Fruit fly (Drosophila melanogaster): Measurements from ENCODE around the gene CG17376.

CG17376 gene

DNA sequence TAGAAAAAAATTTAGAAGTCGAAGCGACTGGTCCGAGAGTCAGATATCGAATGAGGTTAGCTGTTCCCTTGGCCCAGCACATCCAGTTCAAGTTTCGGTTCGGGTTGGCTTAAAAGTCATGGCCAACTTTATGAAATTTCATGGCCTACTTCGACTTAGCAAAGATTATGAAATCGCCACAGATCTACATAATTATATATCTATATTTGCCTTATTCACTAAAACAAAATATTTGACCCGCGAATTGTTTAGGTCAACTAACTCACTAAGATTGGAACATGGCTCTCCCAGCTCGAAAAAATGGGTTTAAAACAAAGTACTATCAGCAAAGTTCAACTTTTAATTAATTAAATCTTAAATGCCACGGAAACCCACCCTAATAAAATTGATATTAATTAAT is at the start of gene CG17376:
TSS of gene CG17376 (minus strand) at position 101 of the 400 bp plus-strand sequence.
- TF ChIP-seq Myc (optimal IDR thresholded peaks at IDR 0.05) (no peak), ttk (optimal IDR thresholded peaks at IDR 0.05) (no peak), Sin3A (optimal IDR thresholded peaks at IDR 0.05) (no peak), insv (optimal IDR thresholded peaks at IDR 0.05) (no peak), psq (optimal IDR thresholded peaks at IDR 0.05) (no peak), h (optimal IDR thresholded peaks at IDR 0.05) (no peak)

- TF ChIP-seq ttk (optimal IDR thresholded peaks at IDR 0.05) (no peak), Myc (optimal IDR thresholded peaks at IDR 0.05) (no peak), psq (optimal IDR thresholded peaks at IDR 0.05) (no peak), insv (optimal IDR thresholded peaks at IDR 0.05) (no peak), Sin3A (optimal IDR thresholded peaks at IDR 0.05) (no peak), h (optimal IDR thresholded peaks at IDR 0.05) (no peak)
These were observed 42.7 kb upstream of the CG17376 start for dm6 chr2L:6843434-6843833.

- TF ChIP-seq psq (optimal IDR thresholded peaks at IDR 0.05) (no peak), insv (optimal IDR thresholded peaks at IDR 0.05) (no peak), Myc (optimal IDR thresholded peaks at IDR 0.05) (no peak), Sin3A (optimal IDR thresholded peaks at IDR 0.05) (no peak), h (optimal IDR thresholded peaks at IDR 0.05) (no peak), ttk (optimal IDR thresholded peaks at IDR 0.05) (no peak)
These were observed 40.7 kb upstream of the CG17376 start for dm6 chr2L:6841349-6841748.

- no peak for TF ChIP-seq h (optimal IDR thresholded peaks at IDR 0.05)
- TF ChIP-seq insv (optimal IDR thresholded peaks at IDR 0.05), result no peak
- no peak for TF ChIP-seq Sin3A (optimal IDR thresholded peaks at IDR 0.05)
- no peak for TF ChIP-seq ttk (optimal IDR thresholded peaks at IDR 0.05)
- TF ChIP-seq psq (optimal IDR thresholded peaks at IDR 0.05), result no peak
- no peak for TF ChIP-seq Myc (optimal IDR thresholded peaks at IDR 0.05)
These were observed 37.1 kb upstream of the CG17376 start for dm6 chr2L:6837829-6838228.

DNA sequence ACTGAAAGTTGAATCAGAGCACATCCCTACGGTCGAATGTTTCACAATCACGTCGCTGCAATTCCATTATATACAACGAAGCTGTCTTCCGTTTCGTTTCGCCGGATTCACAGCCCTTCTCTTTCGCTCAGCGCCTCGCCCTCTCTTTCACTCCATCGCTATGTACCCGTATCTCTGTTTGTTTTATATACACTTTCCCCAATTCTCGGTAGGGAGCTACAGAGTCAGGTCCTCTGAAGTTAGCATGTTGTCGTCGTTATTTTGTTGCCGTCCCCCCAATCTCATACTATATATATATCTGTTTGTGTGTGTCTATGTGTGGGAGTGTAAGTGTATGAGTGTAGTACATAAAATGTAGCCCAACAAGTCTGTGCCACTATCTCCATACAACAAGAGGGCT is 35.4 kb upstream of the CG17376 start:
- no peak for TF ChIP-seq psq (optimal IDR thresholded peaks at IDR 0.05)
- TF ChIP-seq insv (optimal IDR thresholded peaks at IDR 0.05), result no peak
- TF ChIP-seq h (optimal IDR thresholded peaks at IDR 0.05), result no peak
- no peak for TF ChIP-seq Myc (optimal IDR thresholded peaks at IDR 0.05)
- no peak for TF ChIP-seq Sin3A (optimal IDR thresholded peaks at IDR 0.05)
- no peak for TF ChIP-seq ttk (optimal IDR thresholded peaks at IDR 0.05)

DNA sequence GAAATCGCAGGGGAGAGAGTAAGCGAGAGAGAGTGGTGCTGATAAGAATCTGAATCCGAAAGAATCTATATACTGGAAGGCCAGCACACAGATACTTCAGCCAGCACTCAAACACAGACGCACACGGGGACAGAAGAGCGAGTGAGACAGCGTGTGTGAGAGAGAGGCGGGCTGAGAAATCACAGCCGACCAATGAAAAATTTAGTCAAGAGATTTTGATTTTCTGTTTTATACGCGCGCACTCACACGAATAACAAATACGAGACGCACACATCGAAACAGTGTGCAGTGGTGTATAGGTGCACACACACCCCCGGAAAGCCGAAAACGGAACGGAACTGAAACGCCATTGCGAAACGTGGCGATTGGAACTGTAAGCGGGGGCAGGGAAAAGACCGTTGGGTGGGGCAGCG is 33.0 kb upstream of the CG17376 start:
- TF ChIP-seq h (optimal IDR thresholded peaks at IDR 0.05), result no peak
- no peak for TF ChIP-seq ttk (optimal IDR thresholded peaks at IDR 0.05)
- no peak for TF ChIP-seq Sin3A (optimal IDR thresholded peaks at IDR 0.05)
- TF ChIP-seq Myc (optimal IDR thresholded peaks at IDR 0.05), result no peak
- no peak for TF ChIP-seq insv (optimal IDR thresholded peaks at IDR 0.05)
- no peak for TF ChIP-seq psq (optimal IDR thresholded peaks at IDR 0.05)

DNA sequence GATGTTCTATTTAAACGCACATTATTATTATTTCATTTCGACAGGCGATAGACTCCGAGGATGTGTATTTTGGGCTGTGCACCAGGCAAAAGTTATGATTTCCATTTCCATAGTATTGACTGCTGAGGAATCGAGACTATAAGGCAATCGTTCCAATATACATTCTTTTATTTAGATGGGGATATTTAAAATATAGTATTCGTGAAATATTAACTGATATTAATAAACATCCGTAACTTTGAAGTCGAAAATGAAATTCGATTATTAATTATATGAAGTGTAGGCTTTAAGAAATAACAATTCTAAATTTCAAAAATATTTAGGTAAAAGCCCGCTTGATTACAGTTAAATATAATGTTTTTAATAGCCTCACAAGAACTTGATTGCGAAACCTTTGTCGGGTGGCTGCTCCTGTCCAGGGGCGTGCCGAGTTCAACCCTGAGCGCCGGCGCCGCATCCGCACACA is 29.6 kb upstream of the CG17376 start:
- TF ChIP-seq ttk (optimal IDR thresholded peaks at IDR 0.05), result no peak
- TF ChIP-seq h (optimal IDR thresholded peaks at IDR 0.05), result no peak
- no peak for TF ChIP-seq insv (optimal IDR thresholded peaks at IDR 0.05)
- no peak for TF ChIP-seq psq (optimal IDR thresholded peaks at IDR 0.05)
- TF ChIP-seq Sin3A (optimal IDR thresholded peaks at IDR 0.05), result no peak
- TF ChIP-seq Myc (optimal IDR thresholded peaks at IDR 0.05), result no peak

DNA sequence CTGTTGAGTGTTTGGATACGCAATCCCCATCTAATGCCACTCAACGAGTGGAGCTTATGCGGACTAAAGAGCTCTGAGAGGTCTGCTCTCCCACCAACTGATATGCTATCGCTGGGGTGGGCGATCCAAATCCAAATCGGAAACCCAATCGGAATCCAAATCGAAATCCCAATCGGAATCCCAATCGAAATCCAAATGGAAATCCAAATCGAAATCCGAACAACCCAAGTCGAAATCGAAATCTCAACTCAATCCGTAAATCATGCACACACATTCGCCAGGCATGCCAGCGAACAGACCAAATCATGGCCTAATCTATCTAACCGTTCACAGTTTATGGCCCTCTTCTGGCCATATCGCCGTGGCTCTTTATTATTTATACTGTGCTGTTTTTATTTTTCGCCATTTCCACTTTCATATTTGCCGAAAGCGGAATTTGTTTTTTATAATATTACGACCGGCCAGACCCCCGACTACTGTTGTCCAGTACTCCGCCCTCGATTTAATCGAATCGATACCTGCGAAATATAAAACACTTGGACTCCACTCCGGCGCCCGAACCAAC is 26.9 kb upstream of the CG17376 start:
- TF ChIP-seq h (optimal IDR thresholded peaks at IDR 0.05) (no peak), psq (optimal IDR thresholded peaks at IDR 0.05) (no peak), insv (optimal IDR thresholded peaks at IDR 0.05) (no peak), Myc (optimal IDR thresholded peaks at IDR 0.05) (no peak), Sin3A (optimal IDR thresholded peaks at IDR 0.05) (no peak), ttk (optimal IDR thresholded peaks at IDR 0.05) (no peak)

- TF ChIP-seq Sin3A (optimal IDR thresholded peaks at IDR 0.05), result no peak
These were observed 25.6 kb upstream of the CG17376 start for dm6 chr2L:6826298-6826697.

dm6 chr2L:6822044-6822443 is 21.4 kb upstream of the CG17376 start:
- TF ChIP-seq ttk (optimal IDR thresholded peaks at IDR 0.05) (no peak), h (optimal IDR thresholded peaks at IDR 0.05) (no peak), psq (optimal IDR thresholded peaks at IDR 0.05) (no peak), Sin3A (optimal IDR thresholded peaks at IDR 0.05) (no peak), Myc (optimal IDR thresholded peaks at IDR 0.05) (no peak), insv (optimal IDR thresholded peaks at IDR 0.05) (no peak)

dm6 chr2L:6821631-6822030 is 20.9 kb upstream of the CG17376 start, which contains the start of gene sens-2:
sens-2 (plus strand) TSS chr2L:6821934.
- TF ChIP-seq ttk (optimal IDR thresholded peaks at IDR 0.05) (no peak), psq (optimal IDR thresholded peaks at IDR 0.05) (no peak), Sin3A (optimal IDR thresholded peaks at IDR 0.05) (no peak), h (optimal IDR thresholded peaks at IDR 0.05) (no peak)

DNA sequence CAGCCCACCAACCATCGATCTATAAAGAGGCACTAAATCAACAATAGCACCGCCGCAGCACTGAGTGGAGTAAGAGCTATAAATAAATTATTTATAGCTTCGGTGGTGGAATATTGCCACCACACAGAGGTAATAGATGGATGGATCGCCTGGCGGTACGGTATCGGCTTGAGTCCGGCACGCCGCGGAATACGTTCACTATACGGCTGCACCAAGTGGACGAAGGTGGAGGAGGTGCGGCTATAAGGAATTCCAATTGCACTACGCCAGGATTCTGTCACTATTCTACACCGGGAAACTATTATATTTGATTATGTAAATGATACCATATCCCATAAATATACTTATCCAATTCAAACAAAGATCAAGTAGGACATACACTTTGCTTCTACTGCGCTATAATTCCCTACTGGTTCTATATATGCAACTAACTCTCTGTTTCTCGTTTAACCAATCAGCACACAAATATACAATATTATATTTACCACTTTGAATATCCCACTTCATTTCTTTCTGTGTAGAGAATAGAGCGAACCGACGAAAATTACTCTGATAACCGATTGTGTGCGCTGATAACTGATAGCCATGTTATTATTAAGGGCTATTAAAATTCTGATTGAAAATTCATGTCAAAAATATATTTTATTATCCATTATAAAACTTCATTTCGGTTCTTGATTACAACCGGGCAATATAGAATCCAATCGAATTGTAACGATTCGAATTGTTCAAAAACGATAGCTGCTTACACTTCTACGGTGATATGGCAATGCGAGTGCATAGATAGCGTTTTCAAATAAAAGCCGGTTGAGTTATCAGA is 18.7 kb upstream of the CG17376 start:
- TF ChIP-seq Myc (optimal IDR thresholded peaks at IDR 0.05) (no peak), insv (optimal IDR thresholded peaks at IDR 0.05) (no peak), ttk (optimal IDR thresholded peaks at IDR 0.05) (no peak), psq (optimal IDR thresholded peaks at IDR 0.05) (no peak), h (optimal IDR thresholded peaks at IDR 0.05) (no peak), Sin3A (optimal IDR thresholded peaks at IDR 0.05) (no peak)

Data from Kc167 (cell line).